Fruit fly (Drosophila melanogaster): ENCODE data around the gene rau.

Gene rau

DNA sequence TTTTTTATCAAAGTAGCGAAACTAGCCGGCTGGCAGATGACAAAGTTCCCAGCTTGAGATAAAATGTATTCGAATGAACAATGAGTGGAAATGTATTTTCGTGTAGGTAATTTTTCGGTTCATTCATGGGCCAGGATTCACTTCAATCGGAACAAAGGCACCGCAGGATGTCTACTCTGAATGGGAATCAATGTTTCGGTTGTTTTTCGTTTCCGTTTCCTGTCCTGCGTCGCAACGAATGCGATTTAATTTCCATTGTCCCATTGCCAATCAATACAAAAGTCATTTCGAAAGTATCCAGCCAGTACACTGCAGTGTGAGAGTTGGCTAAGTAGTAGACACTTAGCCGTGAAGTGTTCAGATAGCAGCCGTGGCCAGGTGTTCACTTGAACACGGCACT, 11.3 kb upstream of the rau start:
- TF ChIP-seq brk (GFP tag; optimal IDR thresholded peaks at IDR 0.05): no peak

dm6 chr2L:5886955-5887354, 7.7 kb upstream of the rau start:
- TF ChIP-seq br (GFP tag; optimal IDR thresholded peaks at IDR 0.05) (no peak), dsf (GFP tag; optimal IDR thresholded peaks at IDR 0.05; ENCODE audit: borderline replicate concordance) (no peak), woc (GFP tag; optimal IDR thresholded peaks at IDR 0.05) (no peak), HLH106 (tag; optimal IDR thresholded peaks at IDR 0.05) (no peak), Myc (optimal IDR thresholded peaks at IDR 0.05) (no peak), OdsH (GFP tag; optimal IDR thresholded peaks at IDR 0.05) (no peak), Jra (GFP tag; optimal IDR thresholded peaks at IDR 0.05) (no peak), Hr83 (GFP tag; optimal IDR thresholded peaks at IDR 0.05; ENCODE audit: poor library complexity, severe bottlenecking) (no peak), GATAd (GFP tag; optimal IDR thresholded peaks at IDR 0.05) (no peak), ey (GFP tag; optimal IDR thresholded peaks at IDR 0.05) (no peak), Mio (GFP tag; optimal IDR thresholded peaks at IDR 0.05) (no peak), dl (GFP tag; optimal IDR thresholded peaks at IDR 0.05; ENCODE audit: insufficient read depth in 1 of 2, partially characterized antibody in 2 of 2) (no peak), Rel (GFP tag; optimal IDR thresholded peaks at IDR 0.05) (no peak), Rel (tag; optimal IDR thresholded peaks at IDR 0.05) (no peak), Sp1 (GFP tag; optimal IDR thresholded peaks at IDR 0.05) (no peak), lola (GFP tag; optimal IDR thresholded peaks at IDR 0.05) (no peak)

dm6 chr2L:5885702-5886101, 6.4 kb upstream of the rau start, which contains the start of gene CG9029:
Gene CG9029, plus strand, starts transcription at chr2L:5886002.
- no peak for TF ChIP-seq psq (GFP tag; optimal IDR thresholded peaks at IDR 0.05)

- no peak for TF ChIP-seq Dif (GFP tag; optimal IDR thresholded peaks at IDR 0.05; ENCODE audit: partially characterized antibody)
- no peak for TF ChIP-seq Sp1 (GFP tag; optimal IDR thresholded peaks at IDR 0.05)
- no peak for TF ChIP-seq dmrt93B (GFP tag; optimal IDR thresholded peaks at IDR 0.05)
- no peak for TF ChIP-seq tai (GFP tag; optimal IDR thresholded peaks at IDR 0.05)
- TF ChIP-seq foxo (GFP tag; optimal IDR thresholded peaks at IDR 0.05): no peak
- no peak for TF ChIP-seq lola (GFP tag; optimal IDR thresholded peaks at IDR 0.05)
- no peak for TF ChIP-seq fru (GFP tag; optimal IDR thresholded peaks at IDR 0.05)
- TF ChIP-seq N (GFP tag; optimal IDR thresholded peaks at IDR 0.05): no peak
- no peak for TF ChIP-seq Rel (GFP tag; optimal IDR thresholded peaks at IDR 0.05)
- no peak for TF ChIP-seq Rel (tag; optimal IDR thresholded peaks at IDR 0.05)
- TF ChIP-seq GATAd (GFP tag; optimal IDR thresholded peaks at IDR 0.05): no peak
- no peak for TF ChIP-seq Mio (GFP tag; optimal IDR thresholded peaks at IDR 0.05)
- TF ChIP-seq h (GFP tag; optimal IDR thresholded peaks at IDR 0.05): no peak
- no peak for TF ChIP-seq CG9705 (GFP tag; optimal IDR thresholded peaks at IDR 0.05)
- no peak for TF ChIP-seq Myc (optimal IDR thresholded peaks at IDR 0.05)
- no peak for TF ChIP-seq brk (GFP tag; optimal IDR thresholded peaks at IDR 0.05)
- TF ChIP-seq Dfd (GFP tag; optimal IDR thresholded peaks at IDR 0.05): no peak
- TF ChIP-seq dl (GFP tag; optimal IDR thresholded peaks at IDR 0.05; ENCODE audit: insufficient read depth in 1 of 2, partially characterized antibody in 2 of 2): no peak
Measured at dm6 chr2L:5884674-5885073, 5.4 kb upstream of the rau start, which contains the start of the genes Sfp26Ac and CG43185. Gene Sfp26Ac, minus strand, starts transcription at chr2L:5884774. Gene CG43185, plus strand, starts transcription at chr2L:5884888.

DNA sequence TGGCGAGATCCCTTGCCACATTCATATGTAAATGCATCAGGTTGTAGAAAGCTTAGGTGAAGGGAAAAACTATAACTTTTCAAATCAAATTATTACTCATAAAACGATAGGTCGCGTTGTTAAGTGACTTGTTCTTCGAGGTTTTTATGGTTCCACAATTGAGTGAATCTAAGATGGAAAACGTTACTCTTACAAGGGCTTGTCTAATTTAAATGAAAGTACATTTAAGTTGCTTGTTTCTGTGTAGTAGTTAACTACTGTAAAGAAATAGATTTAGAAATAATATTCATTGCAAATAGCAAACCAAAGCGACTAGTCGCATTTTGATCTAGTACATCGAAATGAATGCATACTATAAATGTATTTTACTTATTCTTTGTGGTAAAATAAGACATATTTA, 4.1 kb upstream of the rau start, which contains the start of gene CG44574:
TSS of gene CG44574 (plus strand) at position 301 of the 400 bp plus-strand sequence.
- no peak for TF ChIP-seq h (GFP tag; optimal IDR thresholded peaks at IDR 0.05)
- TF ChIP-seq lola (GFP tag; optimal IDR thresholded peaks at IDR 0.05): no peak
- no peak for TF ChIP-seq dsf (GFP tag; optimal IDR thresholded peaks at IDR 0.05; ENCODE audit: borderline replicate concordance)
- no peak for TF ChIP-seq CrebA (GFP tag; optimal IDR thresholded peaks at IDR 0.05; ENCODE audit: borderline replicate concordance)
- no peak for TF ChIP-seq GATAd (GFP tag; optimal IDR thresholded peaks at IDR 0.05)
- TF ChIP-seq Jra (GFP tag; optimal IDR thresholded peaks at IDR 0.05): no peak
- TF ChIP-seq tai (GFP tag; optimal IDR thresholded peaks at IDR 0.05): no peak

- no peak for TF ChIP-seq dmrt93B (GFP tag; optimal IDR thresholded peaks at IDR 0.05)
- TF ChIP-seq pan (optimal IDR thresholded peaks at IDR 0.05): no peak
- TF ChIP-seq sv (GFP tag; optimal IDR thresholded peaks at IDR 0.05): no peak
- TF ChIP-seq dsf (GFP tag; optimal IDR thresholded peaks at IDR 0.05; ENCODE audit: borderline replicate concordance): no peak
- TF ChIP-seq woc (GFP tag; optimal IDR thresholded peaks at IDR 0.05): no peak
- TF ChIP-seq psq (GFP tag; optimal IDR thresholded peaks at IDR 0.05): no peak
- no peak for TF ChIP-seq Vsx2 (GFP tag; optimal IDR thresholded peaks at IDR 0.05; ENCODE audit: partially characterized antibody)
- no peak for TF ChIP-seq usp (GFP tag; optimal IDR thresholded peaks at IDR 0.05)
- no peak for TF ChIP-seq tai (GFP tag; optimal IDR thresholded peaks at IDR 0.05)
- TF ChIP-seq OdsH (GFP tag; optimal IDR thresholded peaks at IDR 0.05): no peak
- TF ChIP-seq N (GFP tag; optimal IDR thresholded peaks at IDR 0.05): no peak
- no peak for TF ChIP-seq Myc (optimal IDR thresholded peaks at IDR 0.05)
- no peak for TF ChIP-seq Mio (GFP tag; optimal IDR thresholded peaks at IDR 0.05)
- TF ChIP-seq CrebA (GFP tag; optimal IDR thresholded peaks at IDR 0.05; ENCODE audit: borderline replicate concordance): no peak
- no peak for TF ChIP-seq jim (GFP tag; optimal IDR thresholded peaks at IDR 0.05)
- no peak for TF ChIP-seq HLH106 (tag; optimal IDR thresholded peaks at IDR 0.05)
- TF ChIP-seq h (GFP tag; optimal IDR thresholded peaks at IDR 0.05): no peak
- TF ChIP-seq fru (GFP tag; optimal IDR thresholded peaks at IDR 0.05): no peak
- TF ChIP-seq br (GFP tag; optimal IDR thresholded peaks at IDR 0.05): no peak
Measured at dm6 chr2L:5881181-5881580, 1.9 kb upstream of the rau start.

All from whole organism, wandering third instar larva.